Worm (Caenorhabditis elegans) whole organism, early embryonic: ENCODE results near the gene npr-28.

Experiments
- B0310.2 ChIP-seq: sonication (generic microtip); optimal IDR thresholded peaks from 2 replicates; lab custom pipeline; 2016; ENCODE audit warnings: mild to moderate bottlenecking, missing genetic modification characterization, missing compliant biosample characterization
- aly-1 ChIP-seq: sonication (generic microtip); optimal IDR thresholded peaks from 2 replicates; lab custom pipeline; 2016; ENCODE audit warnings: missing genetic modification characterization, missing compliant biosample characterization
- ama-1 ChIP-seq: fragments of 150-350 bp; optimal IDR thresholded peaks from 2 replicates; lab custom pipeline; 2014
- ceh-36 ChIP-seq: sonication (generic microtip); optimal IDR thresholded peaks from 2 replicates; lab custom pipeline; 2016; ENCODE audit warnings: missing genetic modification characterization, inconsistent platforms, missing compliant biosample characterization
- ets-7 ChIP-seq: sonication (generic microtip); optimal IDR thresholded peaks from 2 replicates; lab custom pipeline; 2016; ENCODE audit warnings: missing genotype, missing genetic modification characterization, missing compliant biosample characterization
- flt-1 ChIP-seq: fragments of 200-800 bp; sonication (Bioruptor generic); IDR thresholded peaks from 2 replicates; pipeline ENCODE4 v1.3.6; 2022; ENCODE audit warnings: missing genetic modification characterization, missing compliant biosample characterization
- hnd-1 ChIP-seq: sonication (generic microtip); optimal IDR thresholded peaks from 2 replicates; lab custom pipeline; 2016; ENCODE audit warnings: missing genetic modification characterization, missing compliant biosample characterization
- sea-1 ChIP-seq: fragments of 200-800 bp; sonication (Bioruptor generic); conservative IDR thresholded peaks from 2 replicates; pipeline ENCODE4 v1.3.6; 2022; ENCODE audit warnings: missing genetic modification characterization, missing compliant biosample characterization
- tbx-11 ChIP-seq: fragments of 200-800 bp; sonication (Bioruptor generic); IDR thresholded peaks from 2 replicates; pipeline ENCODE4 v1.3.6; 2022; ENCODE audit warnings: missing genetic modification characterization, missing compliant biosample characterization
- tbx-37 ChIP-seq: fragments of 200-800 bp; sonication (Bioruptor generic); conservative IDR thresholded peaks from 2 replicates; pipeline ENCODE4 v1.3.6; 2022; ENCODE audit warnings: missing genetic modification reagents, missing genetic modification characterization, missing compliant biosample characterization
- tra-4 ChIP-seq: sonication (generic microtip); optimal IDR thresholded peaks from 2 replicates; lab custom pipeline; 2017; ENCODE audit warnings: missing genetic modification characterization, missing compliant biosample characterization

npr-28 gene

DNA sequence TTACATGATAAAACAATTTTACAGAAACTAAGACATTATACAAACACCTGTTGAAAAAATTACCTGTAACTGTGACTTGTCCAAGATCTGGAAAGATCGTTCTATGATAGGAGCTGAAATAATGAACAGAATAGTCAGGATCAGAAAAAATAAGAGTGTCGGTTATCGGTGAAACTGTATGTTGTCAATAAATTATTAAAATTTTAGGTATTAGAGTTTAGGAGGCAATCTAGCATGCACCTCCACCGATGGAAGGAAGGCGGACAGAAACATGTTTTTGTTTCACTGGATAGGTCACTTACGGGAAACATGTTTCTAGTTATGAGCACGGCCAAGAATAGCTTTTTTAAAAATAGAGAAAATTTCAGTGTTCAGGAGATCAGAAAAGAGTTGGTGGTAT is 51.3 kb downstream of the npr-28 start, which contains the start of gene ced-13:
Gene ced-13 (minus strand): TSS at position 101 of the 400 bp plus-strand sequence.
- no peak for TF ChIP-seq hnd-1
- no peak for TF ChIP-seq tbx-37 (GFP tag; lab: Robert Waterston, UW)
- TF ChIP-seq tbx-11 (GFP tag; lab: Robert Waterston, UW) = no peak
- no peak for TF ChIP-seq aly-1 (tag; lab: Kevin White, UChicago)
- no peak for TF ChIP-seq ets-7 (tag; lab: Kevin White, UChicago)
- no peak for TF ChIP-seq tra-4 (tag; lab: Kevin White, UChicago)
- no peak for TF ChIP-seq ceh-36 (tag; lab: Kevin White, UChicago)
- TF ChIP-seq flt-1 (GFP tag; lab: Robert Waterston, UW) = no peak
- TF ChIP-seq B0310.2 (tag; lab: Kevin White, UChicago) = no peak
- TF ChIP-seq ama-1 (lab: Kevin White, UChicago) = no peak
- TF ChIP-seq sea-1 (GFP tag; lab: Robert Waterston, UW) = no peak
